Worm (Caenorhabditis elegans): ENCODE results near the gene nspd-9.

DNA sequence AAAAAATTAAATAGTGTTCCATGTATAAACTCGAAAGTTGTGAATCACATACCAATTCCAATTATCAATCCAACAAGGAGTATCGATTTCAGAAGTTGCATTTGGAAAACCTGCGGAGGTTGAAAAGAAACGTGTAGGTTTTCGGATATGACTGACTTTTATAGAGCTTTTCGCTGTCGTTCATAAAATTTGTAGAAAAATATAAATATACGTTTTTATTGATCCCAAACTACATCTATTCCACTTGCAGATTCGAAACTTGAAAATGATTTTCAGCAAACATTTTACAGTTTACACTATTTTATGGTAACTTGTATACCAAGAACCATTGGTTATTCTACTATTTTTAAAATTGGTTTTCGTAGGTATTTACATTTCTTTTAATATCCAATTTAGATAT, 12.1 kb upstream of the nspd-9 start, which contains the start of gene clec-156:
- TF ChIP-seq dao-5 (tag; optimal IDR thresholded peaks at IDR 0.05) (no peak), W03F9.2 (tag; optimal IDR thresholded peaks at IDR 0.05) (no peak), him-1 (tag; optimal IDR thresholded peaks at IDR 0.05) (no peak)

All from whole organism, L4/young adult.